Worm (Caenorhabditis elegans): ENCODE measurements around the gene fbxa-28.

DNA sequence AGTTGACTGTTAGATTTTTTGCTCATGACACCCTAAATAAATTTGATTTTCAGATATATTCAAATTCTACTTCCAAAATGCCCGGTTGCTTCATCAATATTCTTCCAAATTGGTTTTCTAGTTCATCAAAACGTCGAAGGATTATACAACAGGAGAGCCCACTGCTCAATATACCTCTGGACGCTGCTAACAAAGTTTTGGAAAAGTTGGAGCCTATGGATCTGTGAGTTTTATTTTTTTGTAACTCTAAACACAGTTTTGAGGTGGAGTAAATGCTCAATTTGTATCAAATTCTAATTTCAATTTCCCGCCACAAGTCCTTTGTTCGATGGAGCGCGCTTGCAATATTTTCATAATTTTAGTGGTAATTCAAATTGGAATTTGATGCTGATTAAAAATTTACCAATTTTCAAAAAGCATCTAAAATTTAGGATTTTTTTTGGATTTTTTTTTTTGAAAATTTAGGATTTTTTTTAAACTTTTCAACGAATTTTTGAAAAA is 45.3 kb downstream of the fbxa-28 start, which contains the start of gene fbxa-27:
- no peak for TF ChIP-seq tab-1 (GFP tag; IDR thresholded peaks at IDR 0.05)
- TF ChIP-seq ref-1 (GFP tag; conservative IDR thresholded peaks at IDR 0.05), result no peak
- no peak for TF ChIP-seq ztf-23 (GFP tag; IDR thresholded peaks at IDR 0.05)
- no peak for TF ChIP-seq T22C8.4 (GFP tag; IDR thresholded peaks at IDR 0.05)
- TF ChIP-seq ztf-29 (GFP tag; IDR thresholded peaks at IDR 0.05), result no peak
- TF ChIP-seq klf-2 (GFP tag; conservative IDR thresholded peaks at IDR 0.05), result no peak
- TF ChIP-seq flt-1 (GFP tag; IDR thresholded peaks at IDR 0.05), result no peak
- TF ChIP-seq med-1 (GFP tag; optimal IDR thresholded peaks at IDR 0.05; ENCODE audit: insufficient read depth), result no peak
